Fruit fly (Drosophila melanogaster) whole organism, embryonic: ENCODE data around the gene CG17032.
A peak's percentile ranks its signal among the peaks of the same experiment; 100 is the strongest.

ENCODE experiments used
- Ada2b ChIP-seq: fragments of 200-800 bp; sonication (Bioruptor generic); IDR thresholded peaks from 2 replicates; pipeline ENCODE4 v1.3.6; 2022; ENCODE audit warnings: missing biosample characterization, missing genetic modification characterization
- CG1024 ChIP-seq: fragments of 200-800 bp; sonication (Bioruptor generic); IDR thresholded peaks from 2 replicates; pipeline ENCODE4 v1.3.6; 2022; ENCODE audit warnings: missing biosample characterization, missing genetic modification characterization
- CG11093 ChIP-seq: fragments of 200-800 bp; sonication (Bioruptor generic); IDR thresholded peaks from 3 replicates; pipeline ENCODE4 v1.3.6; 2022; ENCODE audit warnings: missing biosample characterization, missing genetic modification characterization
- CG12104 ChIP-seq: fragments of 200-800 bp; sonication (Bioruptor generic); optimal IDR thresholded peaks from 3 replicates; lab custom pipeline; 2016; ENCODE audit warnings: missing biosample characterization, missing genetic modification characterization
- CG12236 ChIP-seq: fragments of 200-800 bp; sonication (Bioruptor generic); optimal IDR thresholded peaks from 2 replicates; lab custom pipeline; 2016; ENCODE audit warnings: missing biosample characterization, missing genetic modification characterization
- CG12942 ChIP-seq: fragments of 200-800 bp; sonication (Bioruptor generic); optimal IDR thresholded peaks from 3 replicates; lab custom pipeline; 2016; ENCODE audit warnings: missing biosample characterization, missing genetic modification characterization
- CG13287 ChIP-seq: fragments of 200-800 bp; sonication (Bioruptor generic); IDR thresholded peaks from 2 replicates; pipeline ENCODE4 v1.3.6; 2022; ENCODE audit warnings: missing biosample characterization, missing genetic modification characterization; ENCODE audit not compliant: partially characterized antibody
- CG14860 ChIP-seq: fragments of 200-800 bp; sonication (Bioruptor generic); IDR thresholded peaks from 3 replicates; pipeline ENCODE4 v1.3.6; 2022; ENCODE audit warnings: missing biosample characterization, missing genetic modification characterization; ENCODE audit not compliant: partially characterized antibody
- CG16863 ChIP-seq: fragments of 200-800 bp; sonication (Bioruptor generic); optimal IDR thresholded peaks from 3 replicates; lab custom pipeline; 2016; ENCODE audit warnings: missing biosample characterization, missing genetic modification characterization
- CG2116 ChIP-seq: fragments of 200-800 bp; sonication (Bioruptor generic); optimal IDR thresholded peaks from 3 replicates; lab custom pipeline; 2018; ENCODE audit warnings: missing biosample characterization, mild to moderate bottlenecking, missing genetic modification characterization
- CG2120 ChIP-seq: fragments of 200-800 bp; sonication (Bioruptor generic); optimal IDR thresholded peaks from 3 replicates; lab custom pipeline; 2016; ENCODE audit warnings: missing biosample characterization, missing genetic modification characterization
- CG2875 ChIP-seq: fragments of 200-800 bp; sonication (Bioruptor generic); optimal IDR thresholded peaks from 2 replicates; lab custom pipeline; 2017; ENCODE audit warnings: missing biosample characterization, mild to moderate bottlenecking, missing genetic modification characterization, missing genetic modification reagents
- CG32772 ChIP-seq: fragments of 200-800 bp; sonication (Bioruptor generic); IDR thresholded peaks from 2 replicates; pipeline ENCODE4 v1.3.6; 2022; ENCODE audit warnings: missing biosample characterization, missing genetic modification characterization
- CG3847 ChIP-seq: fragments of 200-800 bp; sonication (Bioruptor generic); IDR thresholded peaks from 2 replicates; pipeline ENCODE4 v1.3.6; 2022; ENCODE audit warnings: missing biosample characterization, missing genetic modification characterization
- CG4328 ChIP-seq: fragments of 200-800 bp; sonication (Bioruptor generic); optimal IDR thresholded peaks from 3 replicates; lab custom pipeline; 2017; ENCODE audit warnings: missing biosample characterization, missing genetic modification reagents, missing genetic modification characterization
- CG4404 ChIP-seq: fragments of 200-800 bp; sonication (Bioruptor generic); IDR thresholded peaks from 2 replicates; pipeline ENCODE4 v1.3.6; 2022; ENCODE audit warnings: missing biosample characterization, missing genetic modification characterization
- CG4617 ChIP-seq: fragments of 200-800 bp; sonication (Bioruptor generic); optimal IDR thresholded peaks from 3 replicates; lab custom pipeline; 2016; ENCODE audit warnings: missing biosample characterization, missing genetic modification characterization, borderline replicate concordance
- CG5245 ChIP-seq: fragments of 200-800 bp; sonication (Bioruptor generic); optimal IDR thresholded peaks from 3 replicates; lab custom pipeline; 2016; ENCODE audit warnings: missing biosample characterization, missing genetic modification characterization
- CG6689 ChIP-seq: fragments of 200-800 bp; sonication (Bioruptor generic); IDR thresholded peaks from 2 replicates; pipeline ENCODE4 v1.3.6; 2022; ENCODE audit warnings: missing biosample characterization, missing genetic modification characterization
- CG8281 ChIP-seq: fragments of 200-800 bp; sonication (Bioruptor generic); optimal IDR thresholded peaks from 2 replicates; lab custom pipeline; 2018; ENCODE audit warnings: missing biosample characterization, mild to moderate bottlenecking, missing genetic modification characterization, moderate library complexity
- CG8924 ChIP-seq: fragments of 200-800 bp; optimal IDR thresholded peaks from 3 replicates; lab custom pipeline; 2019; ENCODE audit warnings: missing biosample characterization, mild to moderate bottlenecking, missing genetic modification characterization, moderate library complexity
- CoRest ChIP-seq: fragments of 200-800 bp; sonication (Bioruptor generic); optimal IDR thresholded peaks from 3 replicates; lab custom pipeline; 2018; ENCODE audit warnings: missing biosample characterization, mild to moderate bottlenecking, missing genetic modification characterization, moderate library complexity
- Dek ChIP-seq: fragments of 200-800 bp; sonication (Bioruptor generic); optimal IDR thresholded peaks from 3 replicates; lab custom pipeline; 2019; ENCODE audit warnings: missing biosample characterization, mild to moderate bottlenecking, missing genetic modification characterization, moderate library complexity
- Dip2 ChIP-seq: fragments of 200-800 bp; sonication (Bioruptor generic); IDR thresholded peaks from 2 replicates; pipeline ENCODE4 v1.3.6; 2022; ENCODE audit warnings: missing biosample characterization, missing genetic modification characterization
- Dref ChIP-seq: fragments of 200-800 bp; sonication (Bioruptor generic); IDR thresholded peaks from 2 replicates; pipeline ENCODE4 v1.3.6; 2022; ENCODE audit warnings: missing biosample characterization, missing genetic modification characterization
- HLH54F ChIP-seq: fragments of 200-800 bp; sonication (Bioruptor generic); optimal IDR thresholded peaks from 3 replicates; lab custom pipeline; 2016; ENCODE audit warnings: missing biosample characterization, missing genetic modification characterization
- HmgZ ChIP-seq: fragments of 200-800 bp; sonication (Bioruptor generic); optimal IDR thresholded peaks from 2 replicates; lab custom pipeline; 2018; ENCODE audit warnings: missing biosample characterization, mild to moderate bottlenecking, missing genetic modification characterization
- Hsf ChIP-seq: fragments of 200-800 bp; sonication (Bioruptor generic); optimal IDR thresholded peaks from 3 replicates; lab custom pipeline; 2016; ENCODE audit warnings: missing biosample characterization, missing genetic modification characterization
- Meics ChIP-seq: fragments of 200-800 bp; sonication (Bioruptor generic); optimal IDR thresholded peaks from 2 replicates; lab custom pipeline; 2017; ENCODE audit warnings: missing biosample characterization, mild to moderate bottlenecking, missing genetic modification characterization
- Mes4 ChIP-seq: fragments of 200-800 bp; sonication (Bioruptor generic); optimal IDR thresholded peaks from 2 replicates; lab custom pipeline; 2016; ENCODE audit warnings: missing biosample characterization, missing genetic modification characterization
- Nf-YB ChIP-seq: fragments of 200-800 bp; sonication (Bioruptor generic); optimal IDR thresholded peaks from 3 replicates; lab custom pipeline; 2019; ENCODE audit warnings: missing biosample characterization, mild to moderate bottlenecking, missing genetic modification characterization, moderate library complexity
- Optix ChIP-seq: fragments of 200-800 bp; sonication (Bioruptor generic); IDR thresholded peaks from 3 replicates; pipeline ENCODE4 v1.3.6; 2022; ENCODE audit warnings: missing biosample characterization, missing genetic modification characterization
- PHDP ChIP-seq: fragments of 200-800 bp; sonication (Bioruptor generic); optimal IDR thresholded peaks from 3 replicates; lab custom pipeline; 2018; ENCODE audit warnings: missing biosample characterization, mild to moderate bottlenecking, missing genetic modification characterization, moderate library complexity
- Scr ChIP-seq: fragments of 200-800 bp; sonication (Bioruptor generic); IDR thresholded peaks from 2 replicates; pipeline ENCODE4 v1.3.6; 2022; ENCODE audit warnings: missing biosample characterization, missing genetic modification characterization; ENCODE audit not compliant: partially characterized antibody
- Six4 ChIP-seq: fragments of 200-800 bp; sonication (Bioruptor generic); optimal IDR thresholded peaks from 2 replicates; lab custom pipeline; 2016; ENCODE audit warnings: missing biosample characterization, missing genetic modification characterization
- Usf ChIP-seq: fragments of 200-800 bp; sonication (Bioruptor generic); optimal IDR thresholded peaks from 2 replicates; lab custom pipeline; 2017; ENCODE audit warnings: missing genotype, missing biosample characterization, missing genetic modification characterization
- amos ChIP-seq: fragments of 200-800 bp; sonication (Bioruptor generic); IDR thresholded peaks from 2 replicates; pipeline ENCODE4 v1.3.6; 2022; ENCODE audit warnings: missing biosample characterization, missing genetic modification characterization; ENCODE audit not compliant: partially characterized antibody
- ci ChIP-seq: fragments of 200-800 bp; sonication (Bioruptor generic); IDR thresholded peaks from 3 replicates; pipeline ENCODE4 v1.3.6; 2022; ENCODE audit warnings: missing biosample characterization, missing genetic modification characterization
- croc ChIP-seq: fragments of 200-800 bp; sonication (Bioruptor generic); conservative IDR thresholded peaks from 3 replicates; pipeline ENCODE4 v1.3.6; 2022; ENCODE audit warnings: missing biosample characterization, missing genetic modification characterization
- dysf ChIP-seq: fragments of 200-800 bp; sonication (Bioruptor generic); IDR thresholded peaks from 3 replicates; pipeline ENCODE4 v1.3.6; 2022; ENCODE audit warnings: missing biosample characterization, missing genetic modification characterization
- en ChIP-seq: fragments of 200-800 bp; sonication (Bioruptor generic); optimal IDR thresholded peaks from 2 replicates; lab custom pipeline; 2016; ENCODE audit warnings: missing biosample characterization, missing genetic modification characterization
- exex ChIP-seq: fragments of 200-800 bp; sonication (Bioruptor generic); optimal IDR thresholded peaks from 4 replicates; lab custom pipeline; 2018; ENCODE audit warnings: missing biosample characterization, mild to moderate bottlenecking, missing genetic modification characterization, moderate library complexity
- jumu ChIP-seq: fragments of 200-800 bp; sonication (Bioruptor generic); optimal IDR thresholded peaks from 3 replicates; lab custom pipeline; 2016; ENCODE audit warnings: missing biosample characterization, missing genetic modification characterization
- nmo ChIP-seq: fragments of 200-800 bp; sonication (Bioruptor generic); optimal IDR thresholded peaks from 2 replicates; lab custom pipeline; 2018; ENCODE audit warnings: missing biosample characterization, mild to moderate bottlenecking, missing genetic modification characterization, moderate library complexity
- pnt ChIP-seq: fragments of 200-800 bp; sonication (Bioruptor generic); optimal IDR thresholded peaks from 3 replicates; lab custom pipeline; 2016; ENCODE audit warnings: missing biosample characterization, missing genetic modification characterization
- prd ChIP-seq, 3 experiments: fragments of >200 bp in 2 of 3; fragments of 200-800 bp in 1 of 3; sonication (Bioruptor generic) in 1 of 3; optimal IDR thresholded peaks in 2 of 3; IDR thresholded peaks in 1 of 3; 2 replicates in 2 of 3; 3 replicates in 1 of 3; pipeline versions ENCODE4 v1.3.6 to Lab custom; 2017 to 2022; ENCODE audit warnings: missing biosample characterization in 1 of 3, missing genetic modification characterization in 1 of 3
- sim ChIP-seq: fragments of 200-800 bp; sonication (Bioruptor generic); IDR thresholded peaks from 2 replicates; pipeline ENCODE4 v1.3.6; 2022; ENCODE audit warnings: missing biosample characterization, missing genetic modification characterization
- slbo ChIP-seq: fragments of 200-800 bp; sonication (Bioruptor generic); IDR thresholded peaks from 2 replicates; pipeline ENCODE4 v1.3.6; 2022; ENCODE audit warnings: missing biosample characterization, missing genetic modification characterization
- tin ChIP-seq: fragments of 200-800 bp; sonication (Bioruptor generic); optimal IDR thresholded peaks from 3 replicates; lab custom pipeline; 2016; ENCODE audit warnings: missing biosample characterization, missing genetic modification characterization
- vfl ChIP-seq: fragments of 200-800 bp; sonication (Bioruptor generic); optimal IDR thresholded peaks from 2 replicates; lab custom pipeline; 2016; ENCODE audit warnings: missing biosample characterization, missing genetic modification characterization

Gene CG17032

dm6 chr3L:15956448-15957010 is 2.1 kb upstream of the CG17032 start, which contains the start of gene elgi (continued):
- TF ChIP-seq jumu = peak; percentile 49
- peak; percentile 81 for TF ChIP-seq CG32772 (GFP tag; lab: Robert Waterston, UW)
- TF ChIP-seq Meics = peak; percentile 41
- peak; percentile 29 for TF ChIP-seq CG12104
- TF ChIP-seq CG16863 (GFP tag; lab: Kevin White, UChicago) = peak; percentile 48
- peak; percentile 28; the same call in 1 of the 2 replicates for TF ChIP-seq CG6689 (GFP tag; lab: Robert Waterston, UW)
- TF ChIP-seq prd (optimal IDR thresholded peaks at IDR 0.05; lab: Kevin White, UChicago) = no peak
- TF ChIP-seq prd (GFP tag; IDR thresholded peaks at IDR 0.05; lab: Robert Waterston, UW) = 0 out of 3 replicates have a peak, but pooled peaks have one; percentile 9
- no peak for TF ChIP-seq Six4
- no peak for TF ChIP-seq en (GFP tag; lab: Kevin White, UChicago)
- TF ChIP-seq CG12942 (GFP tag; lab: Kevin White, UChicago) = peak; percentile 51
- no peak for TF ChIP-seq exex (tag; lab: Kevin White, UChicago)
- peak; percentile 34 for TF ChIP-seq PHDP (tag; lab: Kevin White, UChicago)
- TF ChIP-seq CG8924 (tag; lab: Kevin White, UChicago) = peak; percentile 4
- TF ChIP-seq croc (GFP tag; lab: Robert Waterston, UW) = no peak
- TF ChIP-seq ci (GFP tag; lab: Robert Waterston, UW) = peak; percentile 64; the same call in 2 of the 3 replicates
- TF ChIP-seq Dek (tag; lab: Kevin White, UChicago) = peak; percentile 51
- TF ChIP-seq CG2116 (GFP tag; lab: Kevin White, UChicago) = peak; percentile 23
- peak; percentile 62 for TF ChIP-seq tin (GFP tag; lab: Kevin White, UChicago)
- TF ChIP-seq CG3847 (GFP tag; lab: Robert Waterston, UW) = peak; percentile 77
- TF ChIP-seq CG13287 (GFP tag; lab: Robert Waterston, UW) = peak; percentile 58
- no peak for TF ChIP-seq Optix
- TF ChIP-seq vfl (GFP tag; lab: Kevin White, UChicago) = peak; percentile 51
- peak; percentile 90 for TF ChIP-seq slbo (GFP tag; lab: Robert Waterston, UW)
- TF ChIP-seq CoRest (tag; lab: Kevin White, UChicago) = no peak
- TF ChIP-seq CG1024 (GFP tag; lab: Robert Waterston, UW) = peak; percentile 35
- peak; percentile 86 for TF ChIP-seq CG4617 (GFP tag; lab: Kevin White, UChicago)
- peak; percentile 85 for TF ChIP-seq CG2120 (GFP tag; lab: Kevin White, UChicago)
- TF ChIP-seq amos = peak; percentile 18; the same call in 1 of the 2 replicates
- no peak for TF ChIP-seq CG4404 (GFP tag; lab: Robert Waterston, UW)
- no peak for TF ChIP-seq CG12236 (GFP tag; lab: Kevin White, UChicago)
- TF ChIP-seq CG8281 = no peak
- no peak for TF ChIP-seq Usf
- peak; percentile 22 for TF ChIP-seq Scr (GFP tag; lab: Robert Waterston, UW)
- TF ChIP-seq CG11093 (GFP tag; lab: Robert Waterston, UW) = no peak
- peak; percentile 67 for TF ChIP-seq HLH54F (GFP tag; lab: Kevin White, UChicago)
- TF ChIP-seq pnt (GFP tag; lab: Kevin White, UChicago) = peak; percentile 28
- peak; percentile 21; the same call in 1 of the 2 replicates for TF ChIP-seq Ada2b (GFP tag; lab: Robert Waterston, UW)
- TF ChIP-seq dysf (GFP tag; lab: Robert Waterston, UW) = peak; percentile 58; the same call in 2 of the 3 replicates
- TF ChIP-seq Nf-YB (GFP tag; lab: Kevin White, UChicago) = no peak
- TF ChIP-seq sim (GFP tag; lab: Robert Waterston, UW) = no peak
- no peak for TF ChIP-seq Mes4 (GFP tag; lab: Kevin White, UChicago)
- TF ChIP-seq HmgZ = peak; percentile 72
- TF ChIP-seq CG2875 (GFP tag; lab: Kevin White, UChicago) = peak; percentile 11
- TF ChIP-seq CG4328 (GFP tag; lab: Kevin White, UChicago) = peak; percentile 24
- TF ChIP-seq Dref (GFP tag; lab: Robert Waterston, UW) = no peak
- TF ChIP-seq nmo (GFP tag; lab: Kevin White, UChicago) = peak; percentile 29
- TF ChIP-seq Dip2 (GFP tag; lab: Robert Waterston, UW) = no peak
- TF ChIP-seq Hsf (GFP tag; lab: Kevin White, UChicago) = peak; percentile 75
- TF ChIP-seq CG5245 (GFP tag; lab: Kevin White, UChicago) = peak; percentile 28
- no peak for TF ChIP-seq CG14860
